Worm (Caenorhabditis elegans) whole organism, L4/young adult: ENCODE results near the gene ZK228.13.
"Not testable (repeated sequence)": the region's sequence is repeated elsewhere in the genome, so short reads cannot be mapped to it uniquely, and the experiment has no call there.

Experiments
- W03F9.2 ChIP-seq: fragments of 150-350 bp; optimal IDR thresholded peaks from 2 replicates; lab custom pipeline; 2014; ENCODE audit warnings: missing biosample characterization, missing genetic modification characterization
- dao-5 ChIP-seq: sonication (generic microtip); optimal IDR thresholded peaks from 2 replicates; lab custom pipeline; 2016; ENCODE audit warnings: missing genotype, missing genetic modification characterization, moderate library complexity, missing compliant biosample characterization
- him-1 ChIP-seq: sonication (generic microtip); optimal IDR thresholded peaks from 2 replicates; lab custom pipeline; 2016; ENCODE audit warnings: missing genotype, missing genetic modification reagents, missing genetic modification characterization, missing compliant biosample characterization

Gene ZK228.13

ce11 chrV:18456574-18456973 is 11.4 kb downstream of the ZK228.13 start, which contains the start of gene ZK228.10:
ZK228.10 (plus strand) TSS chrV:18456874.
- no peak for TF ChIP-seq W03F9.2
- no peak for TF ChIP-seq dao-5
- TF ChIP-seq him-1 (tag; lab: Kevin White, UChicago), result no peak

ce11 chrV:18444118-18444517 is 23.9 kb downstream of the ZK228.13 start, which contains the start of gene ZK228.1:
ZK228.1 (plus strand) TSS chrV:18444418.
- TF ChIP-seq W03F9.2 (no peak), dao-5 (no peak)

ce11 chrV:18439469-18439868 is 28.5 kb downstream of the ZK228.13 start, which contains the start of gene ZK262.9:
ZK262.9 (plus strand) TSS chrV:18439769.
- not testable (repeated sequence) for TF ChIP-seq dao-5; W03F9.2; him-1 (tag; lab: Kevin White, UChicago)

ce11 chrV:18438081-18438480 is 29.9 kb downstream of the ZK228.13 start, which contains the start of gene ZK262.8:
ZK262.8 (plus strand) TSS chrV:18438381.
- TF ChIP-seq him-1 (tag; lab: Kevin White, UChicago), result no peak
- no peak for TF ChIP-seq W03F9.2
- TF ChIP-seq dao-5, result no peak

- TF ChIP-seq W03F9.2, result no peak
- TF ChIP-seq him-1 (tag; lab: Kevin White, UChicago), result no peak
- TF ChIP-seq dao-5, result no peak
These were observed 33.0 kb downstream of the ZK228.13 start, which contains the start of gene ZK262.20 for ce11 chrV:18434961-18435360. ZK262.20 (minus strand) TSS chrV:18435061.

ce11 chrV:18431450-18431849 is 36.5 kb downstream of the ZK228.13 start, which contains the start of gene srw-82:
srw-82 (plus strand) TSS chrV:18431750.
- TF ChIP-seq dao-5 (no peak), W03F9.2 (no peak), him-1 (tag; lab: Kevin White, UChicago) (no peak)

ce11 chrV:18430826-18431225 is 37.2 kb downstream of the ZK228.13 start:
- TF ChIP-seq him-1 (tag; lab: Kevin White, UChicago) (no peak), W03F9.2 (no peak), dao-5 (no peak)

- TF ChIP-seq dao-5, result no peak
- TF ChIP-seq W03F9.2, result no peak
- no peak for TF ChIP-seq him-1 (tag; lab: Kevin White, UChicago)
These were observed 41.7 kb downstream of the ZK228.13 start, which contains the start of gene srw-83 for ce11 chrV:18426280-18426679. srw-83 (plus strand) TSS chrV:18426580.

ce11 chrV:18425544-18425943 is 42.5 kb downstream of the ZK228.13 start, which contains the start of gene ZK262.19:
ZK262.19 (minus strand) TSS chrV:18425644.
- TF ChIP-seq dao-5, result no peak
- no peak for TF ChIP-seq him-1 (tag; lab: Kevin White, UChicago)

ce11 chrV:18424471-18424870 is 43.5 kb downstream of the ZK228.13 start, which contains the start of gene ZK262.4:
ZK262.4 (minus strand) TSS chrV:18424571.
- TF ChIP-seq him-1 (tag; lab: Kevin White, UChicago) (no peak), dao-5 (no peak), W03F9.2 (no peak)

ce11 chrV:18420797-18421196 is 47.2 kb downstream of the ZK228.13 start, which contains the start of gene srj-26:
srj-26 (plus strand) TSS chrV:18421097.
- TF ChIP-seq W03F9.2, result no peak
- no peak for TF ChIP-seq dao-5
- TF ChIP-seq him-1 (tag; lab: Kevin White, UChicago), result no peak
